Fruit fly (Drosophila melanogaster): ENCODE results near the gene Qsox3.

- TF ChIP-seq Myc (optimal IDR thresholded peaks at IDR 0.05): no peak
- TF ChIP-seq h (optimal IDR thresholded peaks at IDR 0.05): no peak
- TF ChIP-seq psq (optimal IDR thresholded peaks at IDR 0.05): no peak
These were observed 19.2 kb upstream of the Qsox3 start for dm6 chr3R:21892450-21892849.
